Worm (Caenorhabditis elegans) whole organism, L1 larva: ENCODE measurements around the gene pat-6.

Experiments used
- C16A3.4 ChIP-seq: fragments of 150-350 bp; optimal IDR thresholded peaks from 2 replicates; lab custom pipeline; 2014; ENCODE audit warnings: missing biosample characterization, missing genetic modification characterization
- aha-1 ChIP-seq: fragments of 150-350 bp; optimal IDR thresholded peaks from 2 replicates; lab custom pipeline; 2014; ENCODE audit warnings: missing biosample characterization, missing genetic modification characterization
- alr-1 ChIP-seq: fragments of 200-800 bp; sonication (Bioruptor generic); optimal IDR thresholded peaks from 2 replicates; lab custom pipeline; 2018; ENCODE audit warnings: borderline replicate concordance, mild to moderate bottlenecking, missing genetic modification characterization, missing compliant biosample characterization
- ceh-82 ChIP-seq, 3 experiments: fragments of 150-350 bp in 1 of 3; sonication (generic microtip) in 2 of 3; optimal IDR thresholded peaks; 2 replicates each; lab custom pipeline; 2014 to 2017; ENCODE audit warnings: missing biosample characterization in 3 of 3, missing genetic modification characterization in 3 of 3
- elt-3 ChIP-seq, 6 experiments: fragments of 150-350 bp in 1 of 6; sonication (generic microtip); optimal IDR thresholded peaks; 2 replicates each; lab custom pipeline; 2017 to 2018; ENCODE audit warnings: missing biosample characterization in 6 of 6, missing genetic modification characterization in 6 of 6, inconsistent platforms in 1 of 6
- lin-15B ChIP-seq: fragments of 150-350 bp; sonication (generic microtip); optimal IDR thresholded peaks from 3 replicates; lab custom pipeline; 2014; ENCODE audit warnings: missing biosample characterization, missing genetic modification characterization
- lin-35 ChIP-seq, 2 experiments: fragments of 150-350 bp; optimal IDR thresholded peaks; 2 replicates each; lab custom pipeline; 2014; ENCODE audit warnings: missing biosample characterization in 2 of 2, missing genetic modification characterization in 2 of 2, missing genetic modification reagents in 2 of 2
- mep-1 ChIP-seq: fragments of 150-350 bp; optimal IDR thresholded peaks from 2 replicates; lab custom pipeline; 2014; ENCODE audit warnings: missing biosample characterization, missing genetic modification characterization
- pag-3 ChIP-seq: sonication (generic microtip); optimal IDR thresholded peaks from 2 replicates; lab custom pipeline; 2017; ENCODE audit warnings: missing genetic modification characterization, mild to moderate bottlenecking, missing compliant biosample characterization, antibody characterized with exemption, borderline replicate concordance; ENCODE audit not compliant: insufficient read depth
- skn-1 ChIP-seq: fragments of 150-350 bp; optimal IDR thresholded peaks from 2 replicates; lab custom pipeline; 2014; ENCODE audit warnings: missing biosample characterization, missing genetic modification characterization
- snpc-4 ChIP-seq: fragments of 150-350 bp; optimal IDR thresholded peaks from 2 replicates; lab custom pipeline; 2014; ENCODE audit warnings: missing biosample characterization, missing genetic modification characterization
- sptf-1 ChIP-seq: fragments of 150-350 bp; optimal IDR thresholded peaks from 2 replicates; lab custom pipeline; 2014; ENCODE audit warnings: missing biosample characterization, missing genetic modification characterization

DNA sequence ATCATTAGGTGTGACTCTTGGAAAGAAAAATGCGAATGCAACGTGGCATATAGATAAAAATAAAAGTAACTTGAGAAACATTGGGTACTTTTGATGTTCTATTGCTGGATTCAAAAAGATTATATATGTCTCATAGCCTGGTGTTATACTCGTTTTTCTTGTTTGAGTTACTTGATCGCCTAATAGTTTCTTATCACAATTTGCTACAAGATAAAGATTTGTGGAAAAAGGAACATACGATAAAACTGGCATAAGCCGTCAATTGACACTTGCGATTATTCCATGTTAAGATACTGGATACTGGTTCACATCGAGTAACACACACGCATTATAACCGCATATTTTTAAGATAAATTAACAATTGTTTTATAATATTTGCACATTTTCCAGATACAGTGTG is 11.6 kb downstream of the pat-6 start, which contains the start of gene grl-19:
- TF ChIP-seq mep-1 (tag; lab: Kevin White, UChicago) = no peak
- TF ChIP-seq lin-15B = no peak
- no peak for TF ChIP-seq ceh-82 (tag; optimal IDR thresholded peaks at IDR 0.05; lab: Kevin White, UChicago)
- no peak for TF ChIP-seq skn-1 (tag; lab: Kevin White, UChicago)
- TF ChIP-seq C16A3.4 (tag; lab: Kevin White, UChicago) = no peak
- TF ChIP-seq sptf-1 (tag; lab: Kevin White, UChicago) = no peak
- TF ChIP-seq lin-35 (GFP tag; optimal IDR thresholded peaks at IDR 0.05; lab: Kevin White, UChicago) = no peak
- TF ChIP-seq alr-1 (tag; lab: Kevin White, UChicago) = no peak
- no peak for TF ChIP-seq elt-3 (tag; optimal IDR thresholded peaks at IDR 0.05; lab: Kevin White, UChicago)
- TF ChIP-seq pag-3 = no peak
- TF ChIP-seq snpc-4 (tag; lab: Kevin White, UChicago) = no peak
- no peak for TF ChIP-seq aha-1 (tag; lab: Kevin White, UChicago)
